Worm (Caenorhabditis elegans) whole organism, young adult: ENCODE data around the gene C55A1.4.
"Not testable (repeated sequence)": the region's sequence is repeated elsewhere in the genome, so short reads cannot be mapped to it uniquely, and the experiment has no call there.

Experiments
- B0019.2 ChIP-seq: fragments of 200-800 bp; sonication (Bioruptor generic); conservative IDR thresholded peaks from 2 replicates; pipeline ENCODE4 v1.3.6; 2022; ENCODE audit warnings: missing genetic modification reagents, missing genetic modification characterization, missing compliant biosample characterization
- B0035.1 ChIP-seq: sonication (generic microtip); optimal IDR thresholded peaks from 2 replicates; lab custom pipeline; 2016; ENCODE audit warnings: missing genetic modification characterization, mild to moderate bottlenecking, missing compliant biosample characterization, missing genotype, missing genetic modification reagents
- B0261.1 ChIP-seq: sonication (generic microtip); optimal IDR thresholded peaks from 2 replicates; lab custom pipeline; 2016; ENCODE audit warnings: mild to moderate bottlenecking, missing genetic modification characterization, moderate library complexity, missing compliant biosample characterization
- B0336.3 ChIP-seq: fragments of 200-800 bp; sonication (Bioruptor generic); IDR thresholded peaks from 2 replicates; pipeline ENCODE4 v1.3.6; 2022; ENCODE audit warnings: missing genetic modification characterization, missing compliant biosample characterization
- C06A6.2 ChIP-seq: fragments of 200-800 bp; sonication (Bioruptor generic); conservative IDR thresholded peaks from 2 replicates; pipeline ENCODE4 v1.3.6; 2022; ENCODE audit warnings: missing genetic modification characterization, missing compliant biosample characterization
- C17E4.6 ChIP-seq: fragments of 200-800 bp; sonication (Bioruptor generic); IDR thresholded peaks from 2 replicates; pipeline ENCODE4 v1.3.6; 2022; ENCODE audit warnings: missing genetic modification reagents, missing genetic modification characterization, missing compliant biosample characterization
- F33H1.4 ChIP-seq: fragments of 200-800 bp; sonication (Bioruptor generic); IDR thresholded peaks from 2 replicates; pipeline ENCODE4 v1.3.6; 2022; ENCODE audit warnings: missing genetic modification reagents, missing genetic modification characterization, missing compliant biosample characterization
- F37B4.10 ChIP-seq: fragments of 200-800 bp; sonication (Bioruptor generic); IDR thresholded peaks from 2 replicates; pipeline ENCODE4 v1.3.6; 2022; ENCODE audit warnings: missing genetic modification characterization, missing compliant biosample characterization
- F52B5.7 ChIP-seq: sonication (generic microtip); optimal IDR thresholded peaks from 2 replicates; lab custom pipeline; 2016; ENCODE audit warnings: mild to moderate bottlenecking, missing genetic modification characterization, missing compliant biosample characterization
- Y53G8AR.9 ChIP-seq: fragments of 200-800 bp; sonication (Bioruptor generic); conservative IDR thresholded peaks from 2 replicates; pipeline ENCODE4 v1.3.6; 2022; ENCODE audit warnings: missing genetic modification reagents, missing genetic modification characterization, missing compliant biosample characterization
- Y56A3A.18 ChIP-seq: fragments of 200-800 bp; sonication (Bioruptor generic); IDR thresholded peaks from 2 replicates; pipeline ENCODE4 v1.3.6; 2022; ENCODE audit warnings: missing genetic modification reagents, missing genetic modification characterization, missing compliant biosample characterization
- Y67H2A.10 ChIP-seq: fragments of 200-800 bp; sonication (Bioruptor generic); conservative IDR thresholded peaks from 2 replicates; pipeline ENCODE4 v1.3.6; 2022; ENCODE audit warnings: missing genetic modification reagents, missing genetic modification characterization, missing compliant biosample characterization
- Y79H2A.3 ChIP-seq: fragments of 200-800 bp; sonication (Bioruptor generic); conservative IDR thresholded peaks from 2 replicates; pipeline ENCODE4 v1.3.6; 2022; ENCODE audit warnings: missing genetic modification reagents, missing genetic modification characterization, missing compliant biosample characterization
- akir-1 ChIP-seq: fragments of 200-800 bp; sonication (Bioruptor generic); optimal IDR thresholded peaks from 2 replicates; lab custom pipeline; 2018; ENCODE audit warnings: mild to moderate bottlenecking, missing genetic modification characterization, moderate library complexity, missing compliant biosample characterization
- athp-1 ChIP-seq: sonication (generic microtip); optimal IDR thresholded peaks from 2 replicates; lab custom pipeline; 2017; ENCODE audit warnings: mild to moderate bottlenecking, missing genetic modification characterization, missing compliant biosample characterization
- attf-3 ChIP-seq: fragments of 200-800 bp; sonication (Bioruptor generic); conservative IDR thresholded peaks from 2 replicates; pipeline ENCODE4 v1.3.6; 2022; ENCODE audit warnings: missing genetic modification reagents, missing genetic modification characterization, missing compliant biosample characterization
- attf-6 ChIP-seq: fragments of 200-800 bp; sonication (Bioruptor generic); IDR thresholded peaks from 2 replicates; pipeline ENCODE4 v1.3.6; 2022; ENCODE audit warnings: missing genetic modification reagents, missing genetic modification characterization, missing compliant biosample characterization
- bed-2 ChIP-seq: fragments of 200-800 bp; sonication (Bioruptor generic); IDR thresholded peaks from 2 replicates; pipeline ENCODE4 v1.3.6; 2022; ENCODE audit warnings: missing genetic modification reagents, missing genetic modification characterization, missing compliant biosample characterization
- cebp-2 ChIP-seq: fragments of 200-800 bp; sonication (Bioruptor generic); IDR thresholded peaks from 2 replicates; pipeline ENCODE4 v1.3.6; 2022; ENCODE audit warnings: missing genetic modification characterization, missing compliant biosample characterization
- ceh-79 ChIP-seq: sonication (generic microtip); optimal IDR thresholded peaks from 2 replicates; lab custom pipeline; 2017; ENCODE audit warnings: mild to moderate bottlenecking, missing genetic modification characterization, missing compliant biosample characterization
- ceh-91 ChIP-seq: fragments of 200-800 bp; sonication (Bioruptor generic); IDR thresholded peaks from 2 replicates; pipeline ENCODE4 v1.3.6; 2022; ENCODE audit warnings: missing genetic modification reagents, missing genetic modification characterization, missing compliant biosample characterization
- chd-7 ChIP-seq: sonication (generic microtip); optimal IDR thresholded peaks from 2 replicates; lab custom pipeline; 2016; ENCODE audit warnings: mild to moderate bottlenecking, missing genetic modification characterization, moderate library complexity, missing compliant biosample characterization
- dpl-1 ChIP-seq: fragments of 150-350 bp; optimal IDR thresholded peaks from 2 replicates; lab custom pipeline; 2014; ENCODE audit warnings: missing biosample characterization, missing genetic modification reagents, missing genetic modification characterization
- egrh-3 ChIP-seq: fragments of 200-800 bp; sonication (Bioruptor generic); IDR thresholded peaks from 2 replicates; pipeline ENCODE4 v1.3.6; 2022; ENCODE audit warnings: missing genetic modification reagents, missing genetic modification characterization, missing compliant biosample characterization
- him-1 ChIP-seq: sonication (generic microtip); optimal IDR thresholded peaks from 2 replicates; lab custom pipeline; 2016; ENCODE audit warnings: missing genotype, missing genetic modification reagents, missing genetic modification characterization, missing compliant biosample characterization
- hlh-12 ChIP-seq: sonication (generic microtip); optimal IDR thresholded peaks from 2 replicates; lab custom pipeline; 2016; ENCODE audit warnings: missing genetic modification characterization, missing compliant biosample characterization
- hlh-26 ChIP-seq: fragments of 200-800 bp; sonication (Bioruptor generic); conservative IDR thresholded peaks from 2 replicates; pipeline ENCODE4 v1.3.6; 2022; ENCODE audit warnings: missing genetic modification reagents, missing genetic modification characterization, missing compliant biosample characterization
- lag-1 ChIP-seq: fragments of 200-800 bp; sonication (Bioruptor generic); IDR thresholded peaks from 2 replicates; pipeline ENCODE4 v1.3.6; 2022; ENCODE audit warnings: missing genetic modification reagents, missing genetic modification characterization, missing compliant biosample characterization
- let-607 ChIP-seq, 2 experiments: fragments of 200-800 bp in 1 of 2; sonication (Bioruptor generic) in 1 of 2; sonication (generic microtip) in 1 of 2; optimal IDR thresholded peaks; 2 replicates each; lab custom pipeline; 2016 to 2018; ENCODE audit warnings: mild to moderate bottlenecking in 2 of 2, missing compliant biosample characterization in 2 of 2, missing genetic modification characterization in 2 of 2, moderate library complexity in 2 of 2, missing genotype in 1 of 2
- lin-35 ChIP-seq, 3 experiments: fragments of 150-350 bp in 2 of 3; sonication (generic microtip) in 1 of 3; optimal IDR thresholded peaks; 2 replicates each; lab custom pipeline; 2014 to 2018; ENCODE audit warnings: missing biosample characterization in 3 of 3, missing genetic modification characterization in 3 of 3, missing genetic modification reagents in 3 of 3
- lsl-1 ChIP-seq: fragments of 200-800 bp; sonication (Bioruptor generic); optimal IDR thresholded peaks from 2 replicates; lab custom pipeline; 2018; ENCODE audit warnings: mild to moderate bottlenecking, missing genetic modification characterization, moderate library complexity, missing compliant biosample characterization
- lsy-27 ChIP-seq: sonication (generic microtip); optimal IDR thresholded peaks from 2 replicates; lab custom pipeline; 2017; ENCODE audit warnings: missing genetic modification characterization, mild to moderate bottlenecking, missing compliant biosample characterization, antibody characterized with exemption, missing genotype, borderline replicate concordance; ENCODE audit not compliant: insufficient read depth
- madf-3 ChIP-seq: fragments of 200-800 bp; sonication (Bioruptor generic); IDR thresholded peaks from 2 replicates; pipeline ENCODE4 v1.3.6; 2022; ENCODE audit warnings: missing genetic modification reagents, missing genetic modification characterization, missing compliant biosample characterization
- mxl-1 ChIP-seq: sonication (generic microtip); optimal IDR thresholded peaks from 2 replicates; lab custom pipeline; 2016; ENCODE audit warnings: missing genetic modification characterization, missing compliant biosample characterization
- nfya-2 ChIP-seq: fragments of 200-800 bp; sonication (Bioruptor generic); IDR thresholded peaks from 2 replicates; pipeline ENCODE4 v1.3.6; 2022; ENCODE audit warnings: missing genetic modification reagents, missing genetic modification characterization, missing compliant biosample characterization
- pha-4 ChIP-seq: fragments of 150-350 bp; sonication (generic microtip); optimal IDR thresholded peaks from 2 replicates; lab custom pipeline; 2014; ENCODE audit warnings: missing biosample characterization, missing genetic modification reagents, missing genetic modification characterization
- rec-8 ChIP-seq, 2 experiments: sonication (generic microtip); optimal IDR thresholded peaks; 2 replicates each; lab custom pipeline; 2016; ENCODE audit warnings: mild to moderate bottlenecking in 2 of 2, missing genetic modification characterization in 2 of 2, missing genetic modification reagents in 2 of 2, missing genotype in 2 of 2, missing biosample characterization in 1 of 2, missing compliant biosample characterization in 1 of 2, moderate library complexity in 1 of 2
- repo-1 ChIP-seq: sonication (generic microtip); optimal IDR thresholded peaks from 2 replicates; lab custom pipeline; 2017; ENCODE audit warnings: mild to moderate bottlenecking, missing genetic modification characterization, missing compliant biosample characterization
- sdz-38 ChIP-seq: sonication (generic microtip); optimal IDR thresholded peaks from 2 replicates; lab custom pipeline; 2016; ENCODE audit warnings: missing genotype, missing genetic modification characterization, missing compliant biosample characterization
- somi-1 ChIP-seq: fragments of 200-800 bp; sonication (Bioruptor generic); optimal IDR thresholded peaks from 2 replicates; lab custom pipeline; 2018; ENCODE audit warnings: mild to moderate bottlenecking, missing genetic modification characterization, missing compliant biosample characterization
- unc-130 ChIP-seq: sonication (generic microtip); optimal IDR thresholded peaks from 2 replicates; lab custom pipeline; 2016; ENCODE audit warnings: missing genetic modification reagents, missing genetic modification characterization, missing compliant biosample characterization

Gene C55A1.4

ce11 chrV:15647536-15648085 is 4.5 kb upstream of the C55A1.4 start, which contains the start of the genes C55A1.7 and C55A1.6:
Gene C55A1.7 (minus strand): TSS chrV:15647636.
Gene C55A1.6 (plus strand): TSS chrV:15648035.
- not testable (repeated sequence) for TF ChIP-seq mxl-1 (tag; lab: Kevin White, UChicago); Y79H2A.3 (GFP tag; lab: Robert Waterston, UW); B0019.2 (GFP tag; lab: Robert Waterston, UW)

- TF ChIP-seq lsl-1 (GFP tag; lab: Kevin White, UChicago) (no peak), him-1 (tag; lab: Kevin White, UChicago) (no peak), C06A6.2 (GFP tag; lab: Robert Waterston, UW) (no peak), repo-1 (no peak), B0261.1 (no peak), Y67H2A.10 (GFP tag; lab: Robert Waterston, UW) (no peak), egrh-3 (no peak), F33H1.4 (no peak), cebp-2 (GFP tag; lab: Robert Waterston, UW) (no peak), Y56A3A.18 (GFP tag; lab: Robert Waterston, UW) (no peak)
These were observed 1.5 kb upstream of the C55A1.4 start, which contains the start of gene str-23 for ce11 chrV:15644575-15644974. Gene str-23 (plus strand): TSS chrV:15644875.

ce11 chrV:15638853-15639252 is 4.2 kb downstream of the C55A1.4 start, which contains the start of gene srz-44:
Gene srz-44 (minus strand): TSS chrV:15638953.
- TF ChIP-seq somi-1 (GFP tag; lab: Kevin White, UChicago) (no peak), dpl-1 (GFP tag; lab: Kevin White, UChicago) (no peak), him-1 (tag; lab: Kevin White, UChicago) (no peak), ceh-79 (tag; lab: Kevin White, UChicago) (no peak), B0035.1 (tag; lab: Kevin White, UChicago) (no peak), madf-3 (GFP tag; lab: Robert Waterston, UW) (no peak), let-607 (tag; optimal IDR thresholded peaks at IDR 0.05; lab: Kevin White, UChicago) (no peak), bed-2 (no peak)
- TF ChIP-seq, all 124 proteins: peak for 0

- no peak for TF ChIP-seq B0019.2 (GFP tag; lab: Robert Waterston, UW)
- TF ChIP-seq ceh-91 (GFP tag; lab: Robert Waterston, UW), result no peak
- TF ChIP-seq C06A6.2 (GFP tag; lab: Robert Waterston, UW), result no peak
- no peak for TF ChIP-seq pha-4
- no peak for TF ChIP-seq athp-1 (tag; lab: Kevin White, UChicago)
- no peak for TF ChIP-seq sdz-38
- no peak for TF ChIP-seq somi-1 (GFP tag; lab: Kevin White, UChicago)
- no peak for TF ChIP-seq lag-1 (GFP tag; lab: Robert Waterston, UW)
- TF ChIP-seq unc-130 (GFP tag; lab: Kevin White, UChicago), result no peak
- TF ChIP-seq B0336.3 (GFP tag; lab: Robert Waterston, UW), result no peak
- TF ChIP-seq rec-8 (tag; optimal IDR thresholded peaks at IDR 0.05; lab: Kevin White, UChicago), result no peak
- no peak for TF ChIP-seq lin-35 (GFP tag; optimal IDR thresholded peaks at IDR 0.05; lab: Kevin White, UChicago)
- no peak for TF ChIP-seq attf-6 (GFP tag; lab: Robert Waterston, UW)
- no peak for TF ChIP-seq hlh-12 (tag; lab: Kevin White, UChicago)
- no peak for TF ChIP-seq repo-1
- TF ChIP-seq, all 124 proteins: peak for 0
These were observed 13.5 kb downstream of the C55A1.4 start, which contains the start of gene str-248 for ce11 chrV:15629543-15629942. Gene str-248 (minus strand): TSS chrV:15629643.

ce11 chrV:15625561-15625960 is 17.5 kb downstream of the C55A1.4 start, which contains the start of gene C55A1.11:
Gene C55A1.11 (plus strand): TSS chrV:15625861.
- TF ChIP-seq lag-1 (GFP tag; lab: Robert Waterston, UW) (no peak), F52B5.7 (tag; lab: Kevin White, UChicago) (no peak), attf-3 (GFP tag; lab: Robert Waterston, UW) (no peak), akir-1 (GFP tag; lab: Kevin White, UChicago) (no peak), dpl-1 (GFP tag; lab: Kevin White, UChicago) (no peak), nfya-2 (GFP tag; lab: Robert Waterston, UW) (no peak), Y53G8AR.9 (no peak), C17E4.6 (GFP tag; lab: Robert Waterston, UW) (no peak), chd-7 (tag; lab: Kevin White, UChicago) (no peak), lsy-27 (no peak), cebp-2 (GFP tag; lab: Robert Waterston, UW) (no peak), madf-3 (GFP tag; lab: Robert Waterston, UW) (no peak), F37B4.10 (GFP tag; lab: Robert Waterston, UW) (no peak), hlh-26 (no peak)
